Worm (Caenorhabditis elegans) whole organism, mixed stage, embryonic: ENCODE measurements around the gene cpg-23.
A peak's percentile ranks its signal among the peaks of the same experiment; 100 is the strongest.

Source experiments
- M03D4.4 ChIP-seq: sonication (generic microtip); optimal IDR thresholded peaks from 2 replicates; lab custom pipeline; 2017; ENCODE audit warnings: mild to moderate bottlenecking, missing genetic modification characterization, missing compliant biosample characterization
- bed-3 ChIP-seq: fragments of 200-800 bp; sonication (Bioruptor generic); optimal IDR thresholded peaks from 3 replicates; lab custom pipeline; 2018; ENCODE audit warnings: mild to moderate bottlenecking, missing genetic modification characterization, moderate library complexity, missing compliant biosample characterization
- blmp-1 ChIP-seq: fragments of 150-350 bp; optimal IDR thresholded peaks from 2 replicates; lab custom pipeline; 2014; ENCODE audit warnings: missing biosample characterization, missing genetic modification characterization
- ceh-39 ChIP-seq: fragments of 150-350 bp; optimal IDR thresholded peaks from 2 replicates; lab custom pipeline; 2014; ENCODE audit warnings: missing biosample characterization, missing genetic modification characterization
- ceh-43 ChIP-seq: fragments of 200-800 bp; sonication (Bioruptor generic); optimal IDR thresholded peaks from 2 replicates; lab custom pipeline; 2018; ENCODE audit warnings: mild to moderate bottlenecking, missing genetic modification characterization, moderate library complexity, missing compliant biosample characterization
- ceh-83 ChIP-seq: fragments of 200-800 bp; sonication (Bioruptor generic); optimal IDR thresholded peaks from 2 replicates; lab custom pipeline; 2018; ENCODE audit warnings: mild to moderate bottlenecking, missing genetic modification characterization, missing compliant biosample characterization
- ces-1 ChIP-seq: fragments of 150-350 bp; optimal IDR thresholded peaks from 2 replicates; lab custom pipeline; 2014; ENCODE audit warnings: missing biosample characterization, missing genetic modification reagents, missing genetic modification characterization
- cnd-1 ChIP-seq: fragments of 200-800 bp; sonication (Bioruptor generic); optimal IDR thresholded peaks from 2 replicates; lab custom pipeline; 2018; ENCODE audit warnings: mild to moderate bottlenecking, missing genetic modification characterization, missing compliant biosample characterization
- drap-1 ChIP-seq: fragments of 200-800 bp; sonication (Bioruptor generic); optimal IDR thresholded peaks from 3 replicates; lab custom pipeline; 2018; ENCODE audit warnings: mild to moderate bottlenecking, missing genetic modification characterization, missing compliant biosample characterization
- elt-1 ChIP-seq: sonication (generic microtip); optimal IDR thresholded peaks from 2 replicates; lab custom pipeline; 2017; ENCODE audit warnings: missing genetic modification characterization, mild to moderate bottlenecking, missing compliant biosample characterization, antibody characterized with exemption, moderate library complexity, borderline replicate concordance; ENCODE audit not compliant: insufficient read depth
- elt-3 ChIP-seq: fragments of 150-350 bp; optimal IDR thresholded peaks from 2 replicates; lab custom pipeline; 2014; ENCODE audit warnings: missing biosample characterization, missing genetic modification characterization
- flh-1 ChIP-seq: fragments of 200-800 bp; sonication (Bioruptor generic); optimal IDR thresholded peaks from 2 replicates; lab custom pipeline; 2018; ENCODE audit warnings: mild to moderate bottlenecking, missing genetic modification characterization, moderate library complexity, missing compliant biosample characterization
- ham-2 ChIP-seq: fragments of 200-800 bp; sonication (Bioruptor generic); optimal IDR thresholded peaks from 2 replicates; lab custom pipeline; 2018; ENCODE audit warnings: mild to moderate bottlenecking, missing genetic modification characterization, missing compliant biosample characterization
- hlh-1 ChIP-seq: fragments of 150-350 bp; optimal IDR thresholded peaks from 2 replicates; lab custom pipeline; 2014; ENCODE audit warnings: missing biosample characterization, missing genetic modification reagents, missing genetic modification characterization
- lin-13 ChIP-seq: fragments of 150-350 bp; optimal IDR thresholded peaks from 2 replicates; lab custom pipeline; 2014; ENCODE audit warnings: missing biosample characterization, missing genetic modification characterization
- lin-32 ChIP-seq: fragments of 200-800 bp; sonication (Bioruptor generic); optimal IDR thresholded peaks from 2 replicates; lab custom pipeline; 2018; ENCODE audit warnings: mild to moderate bottlenecking, missing genetic modification characterization, missing compliant biosample characterization
- lsy-2 ChIP-seq: fragments of 150-350 bp; optimal IDR thresholded peaks from 2 replicates; lab custom pipeline; 2014; ENCODE audit warnings: missing biosample characterization, missing genetic modification characterization
- mab-5 ChIP-seq: fragments of 150-350 bp; optimal IDR thresholded peaks from 2 replicates; lab custom pipeline; 2014; ENCODE audit warnings: missing biosample characterization, missing genetic modification characterization
- mep-1 ChIP-seq: fragments of 150-350 bp; optimal IDR thresholded peaks from 2 replicates; lab custom pipeline; 2017; ENCODE audit warnings: missing biosample characterization, missing genetic modification reagents, missing genetic modification characterization, inconsistent platforms
- mls-2 ChIP-seq: sonication (generic microtip); optimal IDR thresholded peaks from 2 replicates; lab custom pipeline; 2016; ENCODE audit warnings: mild to moderate bottlenecking, missing genetic modification characterization, moderate library complexity, missing compliant biosample characterization
- nhr-12 ChIP-seq: fragments of 150-350 bp; optimal IDR thresholded peaks from 2 replicates; lab custom pipeline; 2014; ENCODE audit warnings: missing biosample characterization, missing genetic modification characterization
- nhr-2 ChIP-seq: fragments of 150-350 bp; optimal IDR thresholded peaks from 2 replicates; lab custom pipeline; 2014; ENCODE audit warnings: missing biosample characterization, missing genetic modification characterization
- nhr-237 ChIP-seq: fragments of 150-350 bp; optimal IDR thresholded peaks from 2 replicates; lab custom pipeline; 2014; ENCODE audit warnings: missing biosample characterization, missing genetic modification characterization
- nhr-28 ChIP-seq: fragments of 150-350 bp; optimal IDR thresholded peaks from 2 replicates; lab custom pipeline; 2014; ENCODE audit warnings: missing biosample characterization, missing genetic modification characterization
- nhr-76 ChIP-seq: sonication (generic microtip); optimal IDR thresholded peaks from 2 replicates; lab custom pipeline; 2017; ENCODE audit warnings: missing biosample characterization, missing genetic modification characterization
- pha-4 ChIP-seq: fragments of 150-350 bp; optimal IDR thresholded peaks from 2 replicates; lab custom pipeline; 2018; ENCODE audit warnings: missing biosample characterization, missing genetic modification reagents, missing genetic modification characterization
- sem-2 ChIP-seq: fragments of 200-800 bp; sonication (Bioruptor generic); optimal IDR thresholded peaks from 2 replicates; lab custom pipeline; 2018; ENCODE audit warnings: mild to moderate bottlenecking, missing genetic modification characterization, missing compliant biosample characterization
- snpc-4 ChIP-seq: fragments of 150-350 bp; optimal IDR thresholded peaks from 2 replicates; lab custom pipeline; 2014; ENCODE audit warnings: missing biosample characterization, missing genetic modification characterization
- sptf-1 ChIP-seq: sonication (generic microtip); optimal IDR thresholded peaks from 2 replicates; lab custom pipeline; 2017; ENCODE audit warnings: mild to moderate bottlenecking, missing genetic modification characterization, moderate library complexity, missing compliant biosample characterization
- tbx-8 ChIP-seq: fragments of 200-800 bp; sonication (Bioruptor generic); optimal IDR thresholded peaks from 2 replicates; lab custom pipeline; 2018; ENCODE audit warnings: mild to moderate bottlenecking, missing genetic modification characterization, moderate library complexity, missing compliant biosample characterization
- unc-120 ChIP-seq: sonication (generic microtip); optimal IDR thresholded peaks from 2 replicates; lab custom pipeline; 2017; ENCODE audit warnings: missing genetic modification characterization, missing compliant biosample characterization; ENCODE audit not compliant: poor library complexity, severe bottlenecking
- unc-39 ChIP-seq: fragments of 150-350 bp; optimal IDR thresholded peaks from 2 replicates; lab custom pipeline; 2014; ENCODE audit warnings: missing biosample characterization, missing genetic modification characterization
- unc-62 ChIP-seq: fragments of 150-350 bp; optimal IDR thresholded peaks from 2 replicates; lab custom pipeline; 2014; ENCODE audit warnings: missing biosample characterization, missing genetic modification reagents, missing genetic modification characterization
- zip-8 ChIP-seq: fragments of 150-350 bp; optimal IDR thresholded peaks from 2 replicates; lab custom pipeline; 2014; ENCODE audit warnings: missing biosample characterization, missing genetic modification characterization
- ztf-11 ChIP-seq: fragments of 150-350 bp; optimal IDR thresholded peaks from 2 replicates; lab custom pipeline; 2014; ENCODE audit warnings: missing biosample characterization, missing genetic modification characterization

cpg-23 gene

ce11 chrV:19120743-19121642 lies 19.6 kb upstream of the cpg-23 start:
- TF ChIP-seq zip-8 (tag; lab: Kevin White, UChicago): peak; percentile 63
- no peak for TF ChIP-seq mls-2
- TF ChIP-seq, all 35 proteins: peak for 1

- TF ChIP-seq elt-1 (no peak), unc-39 (tag; lab: Kevin White, UChicago) (no peak)
These were observed 16.0 kb upstream of the cpg-23 start, which contains the start of gene bed-1 for ce11 chrV:19124586-19124985. Gene bed-1 (minus strand): TSS chrV:19124922.

ce11 chrV:19125253-19125652 lies 15.3 kb upstream of the cpg-23 start:
- TF ChIP-seq ceh-39 (tag; lab: Kevin White, UChicago) (no peak), nhr-76 (tag; lab: Kevin White, UChicago) (no peak), pha-4 (tag; lab: Kevin White, UChicago) (no peak), elt-3 (tag; lab: Kevin White, UChicago) (no peak), sptf-1 (tag; lab: Kevin White, UChicago) (no peak), unc-120 (tag; lab: Kevin White, UChicago) (no peak), bed-3 (no peak), lsy-2 (tag; lab: Kevin White, UChicago) (no peak), lin-13 (tag; lab: Kevin White, UChicago) (no peak), zip-8 (tag; lab: Kevin White, UChicago) (no peak)

- peak; percentile 69 for TF ChIP-seq lin-32
- TF ChIP-seq nhr-2 (tag; lab: Kevin White, UChicago): no peak
- TF ChIP-seq M03D4.4 (tag; lab: Kevin White, UChicago): peak; percentile 88
- TF ChIP-seq elt-3 (tag; lab: Kevin White, UChicago): no peak
- peak; percentile 20 for TF ChIP-seq ces-1
- peak; percentile 92 for TF ChIP-seq mls-2
- no peak for TF ChIP-seq ceh-39 (tag; lab: Kevin White, UChicago)
- TF ChIP-seq nhr-237 (tag; lab: Kevin White, UChicago): peak; percentile 13
- TF ChIP-seq unc-62: peak; percentile 19
- peak; percentile 75 for TF ChIP-seq sem-2 (GFP tag; lab: Kevin White, UChicago)
- TF ChIP-seq mep-1 (tag; lab: Kevin White, UChicago): no peak
- TF ChIP-seq drap-1 (GFP tag; lab: Kevin White, UChicago): peak; percentile 98
- TF ChIP-seq ceh-83 (GFP tag; lab: Kevin White, UChicago): peak; percentile 92
- peak; percentile 61 for TF ChIP-seq lin-13 (tag; lab: Kevin White, UChicago)
- TF ChIP-seq nhr-28 (tag; lab: Kevin White, UChicago): no peak
- TF ChIP-seq bed-3: peak; percentile 59
- peak; percentile 73 for TF ChIP-seq unc-120 (tag; lab: Kevin White, UChicago)
- no peak for TF ChIP-seq zip-8 (tag; lab: Kevin White, UChicago)
- TF ChIP-seq tbx-8 (GFP tag; lab: Kevin White, UChicago): peak; percentile 62
- peak; percentile 89 for TF ChIP-seq sptf-1 (tag; lab: Kevin White, UChicago)
- TF ChIP-seq lsy-2 (tag; lab: Kevin White, UChicago): peak; percentile 19
- TF ChIP-seq ceh-43 (GFP tag; lab: Kevin White, UChicago): peak; percentile 79
- TF ChIP-seq pha-4 (tag; lab: Kevin White, UChicago): no peak
- peak; percentile 5 for TF ChIP-seq hlh-1
- peak; percentile 79 for TF ChIP-seq ham-2 (GFP tag; lab: Kevin White, UChicago)
- TF ChIP-seq snpc-4 (tag; lab: Kevin White, UChicago): no peak
- TF ChIP-seq nhr-12 (tag; lab: Kevin White, UChicago): no peak
- TF ChIP-seq ztf-11: no peak
- no peak for TF ChIP-seq elt-1
- peak; percentile 52 for TF ChIP-seq flh-1
- TF ChIP-seq unc-39 (tag; lab: Kevin White, UChicago): no peak
- TF ChIP-seq cnd-1 (tag; lab: Kevin White, UChicago): peak; percentile 90
- no peak for TF ChIP-seq nhr-76 (tag; lab: Kevin White, UChicago)
- peak; percentile 5 for TF ChIP-seq blmp-1 (tag; lab: Kevin White, UChicago)
- TF ChIP-seq mab-5 (tag; lab: Kevin White, UChicago): no peak
These were observed 14.8 kb upstream of the cpg-23 start for ce11 chrV:19125812-19126211.
